Worm (Caenorhabditis elegans) whole organism, L4 larva: ENCODE data around the gene fbxb-96.

Source experiments
- D1046.2 ChIP-seq: fragments of 200-800 bp; sonication (Bioruptor generic); IDR thresholded peaks from 2 replicates; pipeline ENCODE4 v1.3.6; 2022; ENCODE audit warnings: missing genetic modification characterization, missing compliant biosample characterization
- F10B5.3 ChIP-seq: sonication (generic microtip); optimal IDR thresholded peaks from 2 replicates; lab custom pipeline; 2016; ENCODE audit warnings: mild to moderate bottlenecking, missing genetic modification characterization, missing compliant biosample characterization
- F26F4.8 ChIP-seq: fragments of 200-800 bp; sonication (Bioruptor generic); conservative IDR thresholded peaks from 2 replicates; pipeline ENCODE4 v1.3.6; 2022; ENCODE audit warnings: missing genetic modification characterization, missing compliant biosample characterization
- T26A8.4 ChIP-seq: fragments of 200-800 bp; sonication (Bioruptor generic); IDR thresholded peaks from 2 replicates; pipeline ENCODE4 v1.3.6; 2022; ENCODE audit warnings: missing genetic modification characterization, missing compliant biosample characterization
- Y75B8A.6 ChIP-seq: fragments of 200-800 bp; sonication (Bioruptor generic); IDR thresholded peaks from 2 replicates; pipeline ENCODE4 v1.3.6; 2022; ENCODE audit warnings: missing genetic modification reagents, missing genetic modification characterization, missing compliant biosample characterization
- arid-1 ChIP-seq: fragments of 200-800 bp; sonication (Bioruptor generic); conservative IDR thresholded peaks from 2 replicates; pipeline ENCODE4 v1.3.6; 2022; ENCODE audit warnings: missing genetic modification reagents, missing genetic modification characterization, missing compliant biosample characterization
- ceh-28 ChIP-seq: fragments of 150-350 bp; optimal IDR thresholded peaks from 2 replicates; lab custom pipeline; 2014; ENCODE audit warnings: missing biosample characterization, missing genetic modification reagents, missing genetic modification characterization
- ceh-62 ChIP-seq: sonication (generic microtip); optimal IDR thresholded peaks from 2 replicates; lab custom pipeline; 2017; ENCODE audit warnings: missing biosample characterization, missing genetic modification characterization
- dmd-9 ChIP-seq: fragments of 200-800 bp; sonication (Bioruptor generic); IDR thresholded peaks from 2 replicates; pipeline ENCODE4 v1.3.6; 2022; ENCODE audit warnings: missing genetic modification reagents, missing genetic modification characterization, missing compliant biosample characterization
- duxl-1 ChIP-seq: sonication (generic microtip); optimal IDR thresholded peaks from 2 replicates; lab custom pipeline; 2016; ENCODE audit warnings: mild to moderate bottlenecking, missing genetic modification characterization, moderate library complexity, missing compliant biosample characterization; ENCODE audit not compliant: poor library complexity
- dve-1 ChIP-seq: sonication (generic microtip); optimal IDR thresholded peaks from 2 replicates; lab custom pipeline; 2017; ENCODE audit warnings: antibody characterized with exemption, mild to moderate bottlenecking, missing genetic modification characterization, missing compliant biosample characterization; ENCODE audit not compliant: insufficient read depth
- egl-43 ChIP-seq: fragments of 200-800 bp; sonication (Bioruptor generic); IDR thresholded peaks from 2 replicates; pipeline ENCODE4 v1.3.6; 2022; ENCODE audit warnings: missing genetic modification reagents, missing genetic modification characterization, missing compliant biosample characterization
- gei-8 ChIP-seq: fragments of 200-800 bp; sonication (Bioruptor generic); optimal IDR thresholded peaks from 2 replicates; lab custom pipeline; 2018; ENCODE audit warnings: mild to moderate bottlenecking, missing genetic modification characterization, missing compliant biosample characterization
- hif-1 ChIP-seq, 2 experiments: sonication (generic microtip); optimal IDR thresholded peaks; 2 replicates each; lab custom pipeline; 2016 to 2017; ENCODE audit warnings: missing compliant biosample characterization in 2 of 2, missing genetic modification characterization in 2 of 2, missing genetic modification reagents in 2 of 2, missing genotype in 2 of 2, mild to moderate bottlenecking in 1 of 2
- hmg-1.1 ChIP-seq: fragments of 200-800 bp; sonication (Bioruptor generic); IDR thresholded peaks from 2 replicates; pipeline ENCODE4 v1.3.6; 2022; ENCODE audit warnings: missing genetic modification reagents, missing genetic modification characterization, missing compliant biosample characterization
- lin-13 ChIP-seq: fragments of 150-350 bp; optimal IDR thresholded peaks from 2 replicates; lab custom pipeline; 2014; ENCODE audit warnings: missing biosample characterization, missing genetic modification reagents, missing genetic modification characterization
- lir-3 ChIP-seq: sonication (generic microtip); optimal IDR thresholded peaks from 2 replicates; lab custom pipeline; 2016; ENCODE audit warnings: mild to moderate bottlenecking, missing genetic modification characterization, missing compliant biosample characterization
- madf-9 ChIP-seq: fragments of 200-800 bp; sonication (Bioruptor generic); conservative IDR thresholded peaks from 2 replicates; pipeline ENCODE4 v1.3.6; 2022; ENCODE audit warnings: missing genetic modification reagents, missing genetic modification characterization, missing compliant biosample characterization
- mdt-29 ChIP-seq: fragments of 200-800 bp; sonication (Bioruptor generic); IDR thresholded peaks from 2 replicates; pipeline ENCODE4 v1.3.6; 2022; ENCODE audit warnings: missing genetic modification reagents, missing genetic modification characterization, missing compliant biosample characterization
- mep-1 ChIP-seq: fragments of 150-350 bp; sonication (generic microtip); optimal IDR thresholded peaks from 3 replicates; lab custom pipeline; 2014; ENCODE audit warnings: missing biosample characterization, missing genetic modification characterization
- mes-2 ChIP-seq: sonication (generic microtip); optimal IDR thresholded peaks from 2 replicates; lab custom pipeline; 2016; ENCODE audit warnings: missing genotype, mild to moderate bottlenecking, missing genetic modification characterization, missing compliant biosample characterization; ENCODE audit not compliant: poor library complexity, severe bottlenecking
- nhr-11 ChIP-seq: fragments of 150-350 bp; optimal IDR thresholded peaks from 2 replicates; lab custom pipeline; 2014; ENCODE audit warnings: missing biosample characterization, missing genetic modification characterization
- nhr-111 ChIP-seq: fragments of 200-800 bp; sonication (Bioruptor generic); optimal IDR thresholded peaks from 2 replicates; lab custom pipeline; 2018; ENCODE audit warnings: mild to moderate bottlenecking, missing genetic modification characterization, missing compliant biosample characterization
- nhr-41 ChIP-seq: fragments of 200-800 bp; sonication (Bioruptor generic); IDR thresholded peaks from 2 replicates; pipeline ENCODE4 v1.3.6; 2022; ENCODE audit warnings: missing genetic modification reagents, missing genetic modification characterization, missing compliant biosample characterization
- nhr-48 ChIP-seq: sonication (generic microtip); optimal IDR thresholded peaks from 2 replicates; lab custom pipeline; 2016; ENCODE audit warnings: mild to moderate bottlenecking, missing genetic modification characterization, missing compliant biosample characterization
- pha-4 ChIP-seq, 2 experiments: fragments of 150-350 bp in 1 of 2; fragments of 200-800 bp in 1 of 2; sonication (Bioruptor generic) in 1 of 2; IDR thresholded peaks in 1 of 2; optimal IDR thresholded peaks in 1 of 2; 2 replicates each; pipeline versions ENCODE4 v1.3.6 to Lab custom; 2014 to 2022; ENCODE audit warnings: missing genetic modification characterization in 2 of 2, missing genetic modification reagents in 2 of 2, missing biosample characterization in 1 of 2, missing compliant biosample characterization in 1 of 2
- php-3 ChIP-seq: fragments of 200-800 bp; sonication (Bioruptor generic); IDR thresholded peaks from 2 replicates; pipeline ENCODE4 v1.3.6; 2022; ENCODE audit warnings: missing genetic modification reagents, missing genetic modification characterization, missing compliant biosample characterization
- pqm-1 ChIP-seq: sonication (generic microtip); optimal IDR thresholded peaks from 2 replicates; lab custom pipeline; 2017; ENCODE audit warnings: missing biosample characterization, missing genetic modification characterization
- rbr-2 ChIP-seq: sonication (generic microtip); optimal IDR thresholded peaks from 2 replicates; lab custom pipeline; 2016; ENCODE audit warnings: missing genotype, missing genetic modification characterization, missing compliant biosample characterization
- saeg-2 ChIP-seq: fragments of 200-800 bp; sonication (Bioruptor generic); IDR thresholded peaks from 2 replicates; pipeline ENCODE4 v1.3.6; 2022; ENCODE audit warnings: missing genetic modification reagents, missing genetic modification characterization, missing compliant biosample characterization
- skn-1 ChIP-seq: fragments of 150-350 bp; optimal IDR thresholded peaks from 2 replicates; lab custom pipeline; 2014; ENCODE audit warnings: missing biosample characterization, missing genetic modification characterization
- snpc-1.2 ChIP-seq: fragments of 200-800 bp; sonication (Bioruptor generic); IDR thresholded peaks from 2 replicates; pipeline ENCODE4 v1.3.6; 2022; ENCODE audit warnings: missing genetic modification reagents, missing genetic modification characterization, missing compliant biosample characterization
- snpc-4 ChIP-seq: fragments of 150-350 bp; optimal IDR thresholded peaks from 2 replicates; lab custom pipeline; 2014; ENCODE audit warnings: missing biosample characterization, missing genetic modification characterization
- spr-1 ChIP-seq: sonication (generic microtip); optimal IDR thresholded peaks from 2 replicates; lab custom pipeline; 2016; ENCODE audit warnings: mild to moderate bottlenecking, missing genetic modification characterization, missing compliant biosample characterization
- spr-3 ChIP-seq: fragments of 200-800 bp; sonication (Bioruptor generic); optimal IDR thresholded peaks from 2 replicates; lab custom pipeline; 2018; ENCODE audit warnings: mild to moderate bottlenecking, missing genetic modification characterization, missing compliant biosample characterization
- unc-62 ChIP-seq, 3 experiments: fragments of 150-350 bp in 1 of 3; sonication (generic microtip); optimal IDR thresholded peaks in 2 of 3; peaks in 1 of 3; 1 replicate in 1 of 3; 2 replicates in 2 of 3; lab custom pipeline; 2014 to 2017; ENCODE audit warnings: missing biosample characterization in 3 of 3, missing genetic modification characterization in 3 of 3, missing genetic modification reagents in 3 of 3, missing genotype in 1 of 3
- vab-7 ChIP-seq: fragments of 200-800 bp; sonication (Bioruptor generic); IDR thresholded peaks from 2 replicates; pipeline ENCODE4 v1.3.6; 2022; ENCODE audit warnings: missing genetic modification reagents, missing genetic modification characterization, missing compliant biosample characterization
- zag-1 ChIP-seq: fragments of 150-350 bp; optimal IDR thresholded peaks from 2 replicates; lab custom pipeline; 2014; ENCODE audit warnings: missing biosample characterization, missing genetic modification characterization
- zfp-2 ChIP-seq: sonication (generic microtip); optimal IDR thresholded peaks from 2 replicates; lab custom pipeline; 2016; ENCODE audit warnings: mild to moderate bottlenecking, missing genetic modification characterization, missing compliant biosample characterization
- ztf-7 ChIP-seq: fragments of 150-350 bp; optimal IDR thresholded peaks from 2 replicates; lab custom pipeline; 2014; ENCODE audit warnings: missing biosample characterization, missing genetic modification characterization

Gene fbxb-96

ce11 chrII:1819944-1820570 is 30.1 kb downstream of the fbxb-96 start, which contains the start of gene fbxc-19 (continued):
- TF ChIP-seq duxl-1 (peak; percentile 97), nhr-48 (peak; percentile 31), nhr-11 (tag; lab: Kevin White, UChicago) (no peak)
- TF ChIP-seq, all 104 proteins: peak for 23

ce11 chrII:1818300-1818699 is 31.9 kb downstream of the fbxb-96 start, which contains the start of gene fbxb-10:
TSS of gene fbxb-10 (minus strand) at chrII:1818400.
- TF ChIP-seq nhr-111 (GFP tag; lab: Kevin White, UChicago): no peak
- 0 out of 2 replicates have a peak, but pooled peaks have one; percentile 9 for TF ChIP-seq arid-1 (GFP tag; lab: Robert Waterston, UW)

ce11 chrII:1816053-1816452 is 34.1 kb downstream of the fbxb-96 start:
- no peak for TF ChIP-seq nhr-41
- TF ChIP-seq hif-1 (tag; optimal IDR thresholded peaks at IDR 0.05; lab: Kevin White, UChicago): no peak
- no peak for TF ChIP-seq spr-3 (GFP tag; lab: Kevin White, UChicago)
- TF ChIP-seq madf-9 (GFP tag; lab: Robert Waterston, UW): no peak
- TF ChIP-seq lir-3: no peak
- no peak for TF ChIP-seq ceh-62 (tag; lab: Kevin White, UChicago)
- TF ChIP-seq dmd-9 (GFP tag; lab: Robert Waterston, UW): no peak
- TF ChIP-seq ztf-7 (tag; lab: Kevin White, UChicago): no peak
- no peak for TF ChIP-seq F26F4.8 (GFP tag; lab: Robert Waterston, UW)
- no peak for TF ChIP-seq snpc-1.2 (GFP tag; lab: Robert Waterston, UW)
- TF ChIP-seq Y75B8A.6: no peak
- TF ChIP-seq lin-13 (GFP tag; lab: Kevin White, UChicago): no peak
- TF ChIP-seq hmg-1.1: no peak
- TF ChIP-seq spr-1: no peak
- TF ChIP-seq saeg-2: no peak

- no peak for TF ChIP-seq duxl-1
- TF ChIP-seq nhr-41: no peak
- TF ChIP-seq dve-1 (tag; lab: Kevin White, UChicago): no peak
- no peak for TF ChIP-seq T26A8.4 (GFP tag; lab: Robert Waterston, UW)
- no peak for TF ChIP-seq mep-1 (tag; lab: Kevin White, UChicago)
- no peak for TF ChIP-seq zfp-2
These were observed 42.0 kb downstream of the fbxb-96 start, which contains the start of gene C08F1.8 for ce11 chrII:1808217-1808616. TSS of gene C08F1.8 (minus strand) at chrII:1808317.

- no peak for TF ChIP-seq zag-1 (tag; lab: Kevin White, UChicago)
- TF ChIP-seq pha-4 (GFP tag; IDR thresholded peaks at IDR 0.05; lab: Robert Waterston, UW): no peak
- TF ChIP-seq pha-4 (tag; optimal IDR thresholded peaks at IDR 0.05; lab: Kevin White, UChicago): no peak
- no peak for TF ChIP-seq egl-43
- no peak for TF ChIP-seq snpc-4 (tag; lab: Kevin White, UChicago)
- no peak for TF ChIP-seq skn-1 (tag; lab: Kevin White, UChicago)
- TF ChIP-seq D1046.2: no peak
- TF ChIP-seq vab-7 (GFP tag; lab: Robert Waterston, UW): no peak
- TF ChIP-seq rbr-2 (tag; lab: Kevin White, UChicago): no peak
- TF ChIP-seq pqm-1 (tag; lab: Kevin White, UChicago): no peak
- no peak for TF ChIP-seq gei-8 (GFP tag; lab: Kevin White, UChicago)
- TF ChIP-seq nhr-48: no peak
- TF ChIP-seq spr-3 (GFP tag; lab: Kevin White, UChicago): no peak
- no peak for TF ChIP-seq unc-62 (GFP tag; optimal IDR thresholded peaks at IDR 0.05 in 1 of 2; lab: Kevin White, UChicago)
- no peak for TF ChIP-seq unc-62 (tag; optimal IDR thresholded peaks at IDR 0.05; lab: Kevin White, UChicago)
- TF ChIP-seq T26A8.4 (GFP tag; lab: Robert Waterston, UW): no peak
- no peak for TF ChIP-seq F10B5.3
- TF ChIP-seq ceh-28 (tag; lab: Kevin White, UChicago): no peak
- TF ChIP-seq Y75B8A.6: no peak
- TF ChIP-seq php-3 (GFP tag; lab: Robert Waterston, UW): no peak
- TF ChIP-seq mes-2: no peak
- no peak for TF ChIP-seq mdt-29
These were observed 43.8 kb downstream of the fbxb-96 start, which contains the start of gene C08F1.12 for ce11 chrII:1806358-1806757. TSS of gene C08F1.12 (minus strand) at chrII:1806458.
